Fruit fly (Drosophila melanogaster): ENCODE measurements around the gene Rsph3.

Rsph3 gene

DNA sequence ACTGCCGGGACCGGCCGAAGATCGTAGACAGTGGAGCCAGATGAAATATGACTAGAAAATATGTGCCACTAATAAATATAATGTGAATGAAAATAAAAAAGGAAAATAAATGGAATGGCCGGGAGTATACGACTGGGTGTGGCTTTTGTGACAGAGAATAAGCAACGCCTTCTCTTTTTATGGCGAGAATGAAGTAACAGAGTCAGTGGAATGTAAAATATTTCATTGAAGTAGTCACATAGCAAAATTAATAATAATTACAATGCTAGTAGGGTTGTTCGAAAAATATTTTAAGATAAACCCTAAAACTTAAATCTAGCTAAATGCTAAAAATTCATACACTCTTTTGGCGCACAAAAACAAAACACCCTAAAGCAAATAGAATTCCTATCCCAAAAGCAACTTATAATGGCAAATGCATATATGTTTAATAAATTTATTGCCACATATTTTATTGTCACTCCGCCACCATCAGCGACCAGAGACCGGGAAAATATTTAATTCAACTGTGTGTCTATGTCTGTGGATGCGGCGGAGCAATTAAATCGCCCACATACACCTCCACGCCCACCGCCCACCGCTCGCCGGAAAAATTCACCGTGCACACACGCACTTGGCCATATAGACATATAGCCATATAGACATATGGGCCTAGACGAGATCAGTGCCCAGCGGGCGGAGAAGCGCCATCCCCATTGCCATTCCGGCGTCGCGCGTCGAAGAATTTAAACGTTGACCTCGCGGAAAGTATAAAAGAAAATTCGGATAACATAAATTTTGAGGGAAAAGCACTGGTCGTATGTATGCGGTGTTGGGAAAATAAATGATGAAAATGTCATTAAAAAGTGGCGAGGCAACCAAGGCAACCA is 56.1 kb downstream of the Rsph3 start:
- TF ChIP-seq D1 (tag; optimal IDR thresholded peaks at IDR 0.05) = no peak
- TF ChIP-seq rn (GFP tag; IDR thresholded peaks at IDR 0.05) = no peak
- TF ChIP-seq CG14655 (GFP tag; optimal IDR thresholded peaks at IDR 0.05) = no peak
- TF ChIP-seq CG12605 (GFP tag; IDR thresholded peaks at IDR 0.05) = no peak
- TF ChIP-seq CG8159 (tag; optimal IDR thresholded peaks at IDR 0.05) = no peak
- TF ChIP-seq CG17806 (tag; optimal IDR thresholded peaks at IDR 0.05) = no peak
- TF ChIP-seq CG32121 (GFP tag; IDR thresholded peaks at IDR 0.05) = no peak
- no peak for TF ChIP-seq CG34367 (tag; optimal IDR thresholded peaks at IDR 0.05)
- TF ChIP-seq Pif1A (GFP tag; optimal IDR thresholded peaks at IDR 0.05) = no peak
- no peak for TF ChIP-seq CG10348 (GFP tag; IDR thresholded peaks at IDR 0.05)
- TF ChIP-seq CG9948 (tag; optimal IDR thresholded peaks at IDR 0.05) = no peak
- TF ChIP-seq CG15710 (tag; optimal IDR thresholded peaks at IDR 0.05) = no peak
- TF ChIP-seq Pif1B (GFP tag; optimal IDR thresholded peaks at IDR 0.05) = no peak
- no peak for TF ChIP-seq Ets98B (GFP tag; IDR thresholded peaks at IDR 0.05)
- no peak for TF ChIP-seq gl (tag; optimal IDR thresholded peaks at IDR 0.05)

Measured in whole organism, pupa.